Fruit fly (Drosophila melanogaster): ENCODE data around the gene CG44038.

CG44038 gene

dm6 chr3R:12221366-12221916, 39.3 kb upstream of the CG44038 start, which contains the start of gene CG4860 (continued):
- peak; percentile 81 for TF ChIP-seq salm (tag; optimal IDR thresholded peaks at IDR 0.05)
- peak; percentile 80 for TF ChIP-seq CG4820 (GFP tag; optimal IDR thresholded peaks at IDR 0.05)
- TF ChIP-seq CG2712 (tag; optimal IDR thresholded peaks at IDR 0.05): peak; percentile 87
- TF ChIP-seq ssp (GFP tag; IDR thresholded peaks at IDR 0.05): peak; percentile 68
- peak; percentile 77 for TF ChIP-seq CG18476 (GFP tag; optimal IDR thresholded peaks at IDR 0.05)
- peak; percentile 98 for TF ChIP-seq Ets65A (GFP tag)
- peak; percentile 81 for TF ChIP-seq gcm (GFP tag; optimal IDR thresholded peaks at IDR 0.05)
- TF ChIP-seq CG10274 (GFP tag; optimal IDR thresholded peaks at IDR 0.05): peak; percentile 66
- TF ChIP-seq Sox102F (GFP tag; optimal IDR thresholded peaks at IDR 0.05): peak; percentile 92
- TF ChIP-seq Fer2 (tag; optimal IDR thresholded peaks at IDR 0.05): peak; percentile 87
- peak; percentile 59 for TF ChIP-seq CG6254 (GFP tag; optimal IDR thresholded peaks at IDR 0.05)
- TF ChIP-seq CG14965 (GFP tag; optimal IDR thresholded peaks at IDR 0.05; ENCODE audit: borderline replicate concordance): no peak
- TF ChIP-seq CG8281 (tag; optimal IDR thresholded peaks at IDR 0.05): peak; percentile 65
- TF ChIP-seq CG17568 (GFP tag; optimal IDR thresholded peaks at IDR 0.05): no peak
- peak; percentile 87 for TF ChIP-seq Antp (GFP tag; optimal IDR thresholded peaks at IDR 0.05)
- no peak for TF ChIP-seq knrl (GFP tag; IDR thresholded peaks at IDR 0.05; ENCODE audit: partially characterized antibody)
- TF ChIP-seq fd102C (GFP tag; optimal IDR thresholded peaks at IDR 0.05): no peak
- TF ChIP-seq E2f1 (GFP tag; IDR thresholded peaks at IDR 0.05): peak; percentile 89
- TF ChIP-seq D (optimal IDR thresholded peaks at IDR 0.05): no peak
- TF ChIP-seq D (GFP tag; optimal IDR thresholded peaks at IDR 0.05): peak; percentile 66
- TF ChIP-seq CG12942 (GFP tag; optimal IDR thresholded peaks at IDR 0.05): peak; percentile 80
- peak; percentile 82 for TF ChIP-seq CG8388 (GFP tag; optimal IDR thresholded peaks at IDR 0.05)
- peak; percentile 88 for TF ChIP-seq CG11247 (GFP tag; IDR thresholded peaks at IDR 0.05)
- peak; percentile 46; the same call in 1 of the 2 replicates for TF ChIP-seq wdn (GFP tag; IDR thresholded peaks at IDR 0.05)
- TF ChIP-seq CG2120 (GFP tag; optimal IDR thresholded peaks at IDR 0.05): peak; percentile 96
- peak; percentile 65 for TF ChIP-seq dm (GFP tag; optimal IDR thresholded peaks at IDR 0.05)
- peak; percentile 93 for TF ChIP-seq zfh2 (GFP tag; optimal IDR thresholded peaks at IDR 0.05)
- peak; percentile 26 for TF ChIP-seq zen (tag; optimal IDR thresholded peaks at IDR 0.05)
- no peak for TF ChIP-seq Asciz (GFP tag; optimal IDR thresholded peaks at IDR 0.05)
- peak; percentile 84 for TF ChIP-seq CG8944 (GFP tag; optimal IDR thresholded peaks at IDR 0.05)
- no peak for TF ChIP-seq Kr (GFP tag; optimal IDR thresholded peaks at IDR 0.05)
- TF ChIP-seq repo (GFP tag; optimal IDR thresholded peaks at IDR 0.05): peak; percentile 63
- no peak for TF ChIP-seq Gsc (GFP tag; IDR thresholded peaks at IDR 0.05)
- 0 out of 2 replicates have a peak, but pooled peaks have one; percentile 16 for TF ChIP-seq Oaz (GFP tag; IDR thresholded peaks at IDR 0.05)
- TF ChIP-seq CG6854 (GFP tag; optimal IDR thresholded peaks at IDR 0.05): peak; percentile 62
- peak; percentile 43; the same call in 1 of the 2 replicates for TF ChIP-seq dati (GFP tag; IDR thresholded peaks at IDR 0.05)
- TF ChIP-seq H15 (GFP tag; IDR thresholded peaks at IDR 0.05): peak; percentile 84
- peak; percentile 87 for TF ChIP-seq CG11504 (tag; optimal IDR thresholded peaks at IDR 0.05)
- no peak for TF ChIP-seq CG8359 (GFP tag; optimal IDR thresholded peaks at IDR 0.05; ENCODE audit: borderline replicate concordance)
- TF ChIP-seq maf-S (GFP tag; optimal IDR thresholded peaks at IDR 0.05): peak; percentile 86
- peak; percentile 61 for TF ChIP-seq btn (GFP tag; optimal IDR thresholded peaks at IDR 0.05)
- peak; percentile 91 for TF ChIP-seq az2 (GFP tag; optimal IDR thresholded peaks at IDR 0.05)
- TF ChIP-seq peb (GFP tag; IDR thresholded peaks at IDR 0.05): peak; percentile 36; the same call in 1 of the 2 replicates
- TF ChIP-seq GATAe (GFP tag; conservative IDR thresholded peaks at IDR 0.05): peak; percentile 58; the same call in 1 of the 2 replicates
- TF ChIP-seq kni (GFP tag; optimal IDR thresholded peaks at IDR 0.05): no peak
- peak; percentile 90 for TF ChIP-seq grau (tag; optimal IDR thresholded peaks at IDR 0.05)
- TF ChIP-seq MBD-R2 (GFP tag; IDR thresholded peaks at IDR 0.05): peak; percentile 69; the same call in 1 of the 2 replicates
- TF ChIP-seq Myb (GFP tag; optimal IDR thresholded peaks at IDR 0.05): peak; percentile 60
- peak; percentile 85 for TF ChIP-seq CG10209 (GFP tag; optimal IDR thresholded peaks at IDR 0.05)
- TF ChIP-seq CG11093 (GFP tag; IDR thresholded peaks at IDR 0.05): peak; percentile 53; the same call in 1 of the 3 replicates

Data from whole organism, embryonic.